Worm (Caenorhabditis elegans) whole organism, L2 larva: ENCODE measurements around the gene T26H8.5.

Source experiments
- ama-1 ChIP-seq: fragments of 150-350 bp; optimal IDR thresholded peaks from 2 replicates; lab custom pipeline; 2018; ENCODE audit warnings: inconsistent platforms
- blmp-1 ChIP-seq: sonication (generic microtip); optimal IDR thresholded peaks from 2 replicates; lab custom pipeline; 2017; ENCODE audit warnings: missing genetic modification characterization, mild to moderate bottlenecking, missing compliant biosample characterization, antibody characterized with exemption, moderate library complexity; ENCODE audit not compliant: insufficient read depth
- ceh-16 ChIP-seq: fragments of 150-350 bp; optimal IDR thresholded peaks from 2 replicates; lab custom pipeline; 2014; ENCODE audit warnings: missing biosample characterization, missing genetic modification characterization
- ceh-82 ChIP-seq: fragments of 150-350 bp; optimal IDR thresholded peaks from 2 replicates; lab custom pipeline; 2014; ENCODE audit warnings: missing biosample characterization, missing genetic modification characterization
- nhr-6 ChIP-seq: fragments of 150-350 bp; optimal IDR thresholded peaks from 2 replicates; lab custom pipeline; 2014; ENCODE audit warnings: missing biosample characterization, missing genetic modification characterization
- skn-1 ChIP-seq: sonication (generic microtip); optimal IDR thresholded peaks from 2 replicates; lab custom pipeline; 2017; ENCODE audit warnings: missing biosample characterization, missing genetic modification characterization
- zag-1 ChIP-seq: fragments of 150-350 bp; optimal IDR thresholded peaks from 2 replicates; lab custom pipeline; 2014; ENCODE audit warnings: missing biosample characterization, missing genetic modification characterization
- ztf-4 ChIP-seq: fragments of 150-350 bp; optimal IDR thresholded peaks from 2 replicates; lab custom pipeline; 2014; ENCODE audit warnings: missing biosample characterization, missing genetic modification characterization

- TF ChIP-seq blmp-1 (tag; lab: Kevin White, UChicago): no peak
- no peak for TF ChIP-seq skn-1
- TF ChIP-seq nhr-6: no peak
- TF ChIP-seq ztf-4 (tag; lab: Kevin White, UChicago): no peak
- TF ChIP-seq ama-1 (lab: Kevin White, UChicago): no peak
- TF ChIP-seq ceh-16 (tag; lab: Kevin White, UChicago): no peak
- no peak for TF ChIP-seq ceh-82 (tag; lab: Kevin White, UChicago)
- TF ChIP-seq zag-1 (tag; lab: Kevin White, UChicago): no peak
Observed at ce11 chrV:15272263-15272662, 33.1 kb downstream of the T26H8.5 start, which contains the start of gene T10H4.4.
